Worm (Caenorhabditis elegans): Measurements from ENCODE around the gene C18H7.12.

Gene C18H7.12

ce11 chrIV:615244-615643 lies 27.6 kb upstream of the C18H7.12 start, which contains the start of gene C18H7.1:
TSS of gene C18H7.1 (plus strand) at chrIV:615544.
- TF ChIP-seq T22C8.4 (GFP tag; IDR thresholded peaks at IDR 0.05) (no peak), ref-1 (GFP tag; conservative IDR thresholded peaks at IDR 0.05) (no peak)

ce11 chrIV:613155-613554 lies 25.5 kb upstream of the C18H7.12 start:
- no peak for TF ChIP-seq klf-2 (GFP tag; conservative IDR thresholded peaks at IDR 0.05)

DNA sequence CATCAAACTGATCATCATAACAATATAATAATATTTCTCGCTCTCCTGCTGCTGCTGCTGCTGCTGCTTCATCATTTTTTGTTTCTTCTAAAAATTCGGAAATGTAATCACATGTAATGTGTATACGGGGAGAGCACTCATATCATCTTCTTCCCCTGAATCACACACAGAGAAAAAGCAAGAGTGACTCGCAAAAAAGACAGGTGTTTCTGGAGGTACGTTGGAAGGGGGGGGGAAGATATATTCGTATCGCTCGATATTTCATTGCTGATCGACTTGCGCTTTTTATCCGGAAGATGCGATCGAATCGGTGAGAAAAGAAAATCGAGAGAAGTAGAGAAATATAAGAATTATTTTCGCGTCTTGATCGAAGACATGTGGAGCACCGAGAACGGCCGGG lies 20.0 kb upstream of the C18H7.12 start:
- TF ChIP-seq cog-1 (tag; optimal IDR thresholded peaks at IDR 0.05) (no peak), tab-1 (GFP tag; IDR thresholded peaks at IDR 0.05) (no peak), ztf-29 (GFP tag; IDR thresholded peaks at IDR 0.05) (no peak), ref-1 (GFP tag; conservative IDR thresholded peaks at IDR 0.05) (no peak), flt-1 (GFP tag; IDR thresholded peaks at IDR 0.05) (no peak), med-1 (GFP tag; optimal IDR thresholded peaks at IDR 0.05; ENCODE audit: insufficient read depth) (no peak), T22C8.4 (GFP tag; IDR thresholded peaks at IDR 0.05) (no peak), ztf-23 (GFP tag; IDR thresholded peaks at IDR 0.05) (no peak), klf-2 (GFP tag; conservative IDR thresholded peaks at IDR 0.05) (no peak)

ce11 chrIV:606055-606454 lies 18.4 kb upstream of the C18H7.12 start, which contains the start of gene inx-18:
TSS of gene inx-18 (plus strand) at chrIV:606355.
- TF ChIP-seq tab-1 (GFP tag; IDR thresholded peaks at IDR 0.05) (no peak), ref-1 (GFP tag; conservative IDR thresholded peaks at IDR 0.05) (no peak), ztf-29 (GFP tag; IDR thresholded peaks at IDR 0.05) (no peak), T22C8.4 (GFP tag; IDR thresholded peaks at IDR 0.05) (no peak), med-1 (GFP tag; optimal IDR thresholded peaks at IDR 0.05; ENCODE audit: insufficient read depth) (no peak)

DNA sequence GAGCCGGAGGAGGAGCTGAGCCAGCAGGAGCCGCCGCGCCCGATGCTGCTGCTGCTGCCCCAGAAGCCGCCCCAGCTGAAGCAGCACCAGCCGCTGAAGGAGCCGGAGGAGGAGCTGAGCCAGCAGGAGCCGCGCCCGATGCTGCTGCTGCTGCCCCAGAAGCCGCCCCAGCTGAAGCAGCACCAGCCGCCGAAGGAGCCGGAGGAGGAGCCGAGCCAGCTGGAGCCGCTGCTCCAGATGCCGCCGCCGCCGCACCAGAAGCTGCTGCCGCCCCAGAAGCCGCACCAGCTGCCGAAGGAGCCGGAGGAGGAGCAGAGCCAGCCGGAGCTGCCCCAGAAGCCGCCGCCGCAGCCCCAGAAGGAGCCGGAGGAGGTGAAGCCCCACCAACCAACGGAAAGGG lies 17.8 kb upstream of the C18H7.12 start:
- TF ChIP-seq ztf-23 (GFP tag; IDR thresholded peaks at IDR 0.05) (no peak), flt-1 (GFP tag; IDR thresholded peaks at IDR 0.05) (no peak), T22C8.4 (GFP tag; IDR thresholded peaks at IDR 0.05) (no peak), med-1 (GFP tag; optimal IDR thresholded peaks at IDR 0.05; ENCODE audit: insufficient read depth) (no peak), ref-1 (GFP tag; conservative IDR thresholded peaks at IDR 0.05) (no peak), ztf-29 (GFP tag; IDR thresholded peaks at IDR 0.05) (no peak), klf-2 (GFP tag; conservative IDR thresholded peaks at IDR 0.05) (no peak), tab-1 (GFP tag; IDR thresholded peaks at IDR 0.05) (no peak)

ce11 chrIV:604817-605216 lies 17.2 kb upstream of the C18H7.12 start:
- TF ChIP-seq klf-2 (GFP tag; conservative IDR thresholded peaks at IDR 0.05) (no peak), med-1 (GFP tag; optimal IDR thresholded peaks at IDR 0.05; ENCODE audit: insufficient read depth) (no peak), T22C8.4 (GFP tag; IDR thresholded peaks at IDR 0.05) (no peak), ref-1 (GFP tag; conservative IDR thresholded peaks at IDR 0.05) (no peak)

ce11 chrIV:604144-604543 lies 16.5 kb upstream of the C18H7.12 start, which contains the start of gene col-102:
TSS of gene col-102 (plus strand) at chrIV:604444.
- TF ChIP-seq T22C8.4 (GFP tag; IDR thresholded peaks at IDR 0.05) (no peak), tab-1 (GFP tag; IDR thresholded peaks at IDR 0.05) (no peak), flt-1 (GFP tag; IDR thresholded peaks at IDR 0.05) (no peak), ref-1 (GFP tag; conservative IDR thresholded peaks at IDR 0.05) (no peak), klf-2 (GFP tag; conservative IDR thresholded peaks at IDR 0.05) (no peak), ztf-29 (GFP tag; IDR thresholded peaks at IDR 0.05) (no peak), med-1 (GFP tag; optimal IDR thresholded peaks at IDR 0.05; ENCODE audit: insufficient read depth) (no peak), cog-1 (tag; optimal IDR thresholded peaks at IDR 0.05) (no peak), ztf-23 (GFP tag; IDR thresholded peaks at IDR 0.05) (no peak)

- TF ChIP-seq ztf-29 (GFP tag; IDR thresholded peaks at IDR 0.05) (no peak), med-1 (GFP tag; optimal IDR thresholded peaks at IDR 0.05; ENCODE audit: insufficient read depth) (no peak)
These were observed 15.9 kb upstream of the C18H7.12 start, which contains the start of gene prmt-4 for ce11 chrIV:603543-603942. TSS of gene prmt-4 (minus strand) at chrIV:603643.

ce11 chrIV:601595-601994 lies 14.0 kb upstream of the C18H7.12 start, which contains the start of gene srt-59:
TSS of gene srt-59 (minus strand) at chrIV:601695.
- no peak for TF ChIP-seq klf-2 (GFP tag; conservative IDR thresholded peaks at IDR 0.05)
- TF ChIP-seq ztf-23 (GFP tag; IDR thresholded peaks at IDR 0.05) = no peak
- no peak for TF ChIP-seq ztf-29 (GFP tag; IDR thresholded peaks at IDR 0.05)
- TF ChIP-seq cog-1 (tag; optimal IDR thresholded peaks at IDR 0.05) = no peak
- TF ChIP-seq med-1 (GFP tag; optimal IDR thresholded peaks at IDR 0.05; ENCODE audit: insufficient read depth) = no peak
- TF ChIP-seq flt-1 (GFP tag; IDR thresholded peaks at IDR 0.05) = no peak
- TF ChIP-seq ref-1 (GFP tag; conservative IDR thresholded peaks at IDR 0.05) = no peak
- TF ChIP-seq tab-1 (GFP tag; IDR thresholded peaks at IDR 0.05) = no peak
- TF ChIP-seq T22C8.4 (GFP tag; IDR thresholded peaks at IDR 0.05) = no peak

ce11 chrIV:596292-596952 lies 8.8 kb upstream of the C18H7.12 start, which contains the start of the genes C18H7.7 and C18H7.11:
TSS of gene C18H7.7 (minus strand) at chrIV:596392.
TSS of gene C18H7.11 (plus strand) at chrIV:596902.
- TF ChIP-seq ztf-29 (GFP tag; IDR thresholded peaks at IDR 0.05) (no peak), klf-2 (GFP tag; conservative IDR thresholded peaks at IDR 0.05) (no peak), T22C8.4 (GFP tag; IDR thresholded peaks at IDR 0.05) (no peak)

ce11 chrIV:594840-595239 lies 7.2 kb upstream of the C18H7.12 start:
- TF ChIP-seq klf-2 (GFP tag; conservative IDR thresholded peaks at IDR 0.05) (no peak), ref-1 (GFP tag; conservative IDR thresholded peaks at IDR 0.05) (no peak), ztf-29 (GFP tag; IDR thresholded peaks at IDR 0.05) (no peak), flt-1 (GFP tag; IDR thresholded peaks at IDR 0.05) (no peak), ztf-23 (GFP tag; IDR thresholded peaks at IDR 0.05) (no peak), med-1 (GFP tag; optimal IDR thresholded peaks at IDR 0.05; ENCODE audit: insufficient read depth) (no peak), tab-1 (GFP tag; IDR thresholded peaks at IDR 0.05) (no peak), T22C8.4 (GFP tag; IDR thresholded peaks at IDR 0.05) (no peak), cog-1 (tag; optimal IDR thresholded peaks at IDR 0.05) (no peak)

Measured in whole organism, midembryonic.